Worm (Caenorhabditis elegans) whole organism, early embryonic: ENCODE results near the gene spe-26.

Experiments used
- B0310.2 ChIP-seq: sonication (generic microtip); optimal IDR thresholded peaks from 2 replicates; lab custom pipeline; 2016; ENCODE audit warnings: mild to moderate bottlenecking, missing genetic modification characterization, missing compliant biosample characterization
- F13C5.2 ChIP-seq: sonication (generic microtip); optimal IDR thresholded peaks from 2 replicates; lab custom pipeline; 2017; ENCODE audit warnings: mild to moderate bottlenecking, missing genetic modification characterization, inconsistent platforms, missing compliant biosample characterization
- aly-1 ChIP-seq: sonication (generic microtip); optimal IDR thresholded peaks from 2 replicates; lab custom pipeline; 2016; ENCODE audit warnings: missing genetic modification characterization, missing compliant biosample characterization
- ama-1 ChIP-seq: fragments of 150-350 bp; optimal IDR thresholded peaks from 2 replicates; lab custom pipeline; 2014
- ceh-13 ChIP-seq: fragments of 200-800 bp; sonication (Bioruptor generic); optimal IDR thresholded peaks from 2 replicates; lab custom pipeline; 2018; ENCODE audit warnings: mild to moderate bottlenecking, missing genetic modification characterization, missing compliant biosample characterization
- ceh-36 ChIP-seq: sonication (generic microtip); optimal IDR thresholded peaks from 2 replicates; lab custom pipeline; 2016; ENCODE audit warnings: missing genetic modification characterization, inconsistent platforms, missing compliant biosample characterization
- ets-7 ChIP-seq: sonication (generic microtip); optimal IDR thresholded peaks from 2 replicates; lab custom pipeline; 2016; ENCODE audit warnings: missing genotype, missing genetic modification characterization, missing compliant biosample characterization
- flt-1 ChIP-seq: fragments of 200-800 bp; sonication (Bioruptor generic); IDR thresholded peaks from 2 replicates; pipeline ENCODE4 v1.3.6; 2022; ENCODE audit warnings: missing genetic modification characterization, missing compliant biosample characterization
- hmbx-1 ChIP-seq: sonication (generic microtip); optimal IDR thresholded peaks from 2 replicates; lab custom pipeline; 2016; ENCODE audit warnings: mild to moderate bottlenecking, missing genetic modification characterization, missing compliant biosample characterization
- hmg-4 ChIP-seq: fragments of 200-800 bp; sonication (Bioruptor generic); optimal IDR thresholded peaks from 2 replicates; lab custom pipeline; 2018; ENCODE audit warnings: mild to moderate bottlenecking, missing genetic modification characterization, missing compliant biosample characterization
- hnd-1 ChIP-seq: sonication (generic microtip); optimal IDR thresholded peaks from 2 replicates; lab custom pipeline; 2016; ENCODE audit warnings: missing genetic modification characterization, missing compliant biosample characterization
- pes-1 ChIP-seq: fragments of 200-800 bp; sonication (Bioruptor generic); IDR thresholded peaks from 2 replicates; pipeline ENCODE4 v1.3.6; 2022; ENCODE audit warnings: missing genetic modification reagents, missing genetic modification characterization, missing compliant biosample characterization
- scrt-1 ChIP-seq: fragments of 200-800 bp; sonication (Bioruptor generic); IDR thresholded peaks from 2 replicates; pipeline ENCODE4 v1.3.6; 2022; ENCODE audit warnings: missing genetic modification characterization, missing compliant biosample characterization
- sea-1 ChIP-seq: fragments of 200-800 bp; sonication (Bioruptor generic); conservative IDR thresholded peaks from 2 replicates; pipeline ENCODE4 v1.3.6; 2022; ENCODE audit warnings: missing genetic modification characterization, missing compliant biosample characterization
- tbx-11 ChIP-seq: fragments of 200-800 bp; sonication (Bioruptor generic); IDR thresholded peaks from 2 replicates; pipeline ENCODE4 v1.3.6; 2022; ENCODE audit warnings: missing genetic modification characterization, missing compliant biosample characterization
- tbx-37 ChIP-seq: fragments of 200-800 bp; sonication (Bioruptor generic); conservative IDR thresholded peaks from 2 replicates; pipeline ENCODE4 v1.3.6; 2022; ENCODE audit warnings: missing genetic modification reagents, missing genetic modification characterization, missing compliant biosample characterization
- tra-4 ChIP-seq: sonication (generic microtip); optimal IDR thresholded peaks from 2 replicates; lab custom pipeline; 2017; ENCODE audit warnings: missing genetic modification characterization, missing compliant biosample characterization

spe-26 gene

ce11 chrIV:10387113-10387512 is 4.6 kb downstream of the spe-26 start, which contains the start of gene nfu-1:
nfu-1 (plus strand) TSS chrIV:10387413.
- TF ChIP-seq sea-1 (GFP tag; lab: Robert Waterston, UW) (no peak), F13C5.2 (no peak), scrt-1 (no peak), hmbx-1 (no peak)

- TF ChIP-seq flt-1 (no peak), B0310.2 (no peak), ceh-13 (GFP tag; lab: Kevin White, UChicago) (no peak)
These were observed 8.8 kb downstream of the spe-26 start for ce11 chrIV:10382894-10383293.

- TF ChIP-seq ets-7, result no peak
- no peak for TF ChIP-seq ceh-13 (GFP tag; lab: Kevin White, UChicago)
- no peak for TF ChIP-seq ceh-36 (tag; lab: Kevin White, UChicago)
- TF ChIP-seq F13C5.2, result no peak
- no peak for TF ChIP-seq hmbx-1
- TF ChIP-seq scrt-1, result no peak
- TF ChIP-seq hmg-4 (GFP tag; lab: Kevin White, UChicago), result no peak
- no peak for TF ChIP-seq sea-1 (GFP tag; lab: Robert Waterston, UW)
- TF ChIP-seq hnd-1, result no peak
- no peak for TF ChIP-seq B0310.2
- no peak for TF ChIP-seq aly-1
- no peak for TF ChIP-seq tbx-37 (GFP tag; lab: Robert Waterston, UW)
- TF ChIP-seq tra-4 (tag; lab: Kevin White, UChicago), result no peak
- no peak for TF ChIP-seq ama-1 (lab: Kevin White, UChicago)
- no peak for TF ChIP-seq flt-1
- no peak for TF ChIP-seq tbx-11 (GFP tag; lab: Robert Waterston, UW)
- TF ChIP-seq pes-1 (GFP tag; lab: Robert Waterston, UW), result no peak
These were observed 10.7 kb downstream of the spe-26 start for ce11 chrIV:10381035-10381434.

- peak; percentile 37 for TF ChIP-seq hmg-4 (GFP tag; lab: Kevin White, UChicago)
- peak; percentile 4 for TF ChIP-seq F13C5.2
- TF ChIP-seq pes-1 (GFP tag; lab: Robert Waterston, UW), result no peak
- TF ChIP-seq ceh-36 (tag; lab: Kevin White, UChicago), result no peak
These were observed 11.1 kb downstream of the spe-26 start for ce11 chrIV:10380626-10381025.

ce11 chrIV:10374601-10375000 is 17.1 kb downstream of the spe-26 start, which contains the start of gene mask-1:
mask-1 (plus strand) TSS chrIV:10374901.
- TF ChIP-seq F13C5.2, result no peak
- no peak for TF ChIP-seq tra-4 (tag; lab: Kevin White, UChicago)
- no peak for TF ChIP-seq ama-1 (lab: Kevin White, UChicago)
- no peak for TF ChIP-seq aly-1
- TF ChIP-seq tbx-37 (GFP tag; lab: Robert Waterston, UW), result no peak
- TF ChIP-seq pes-1 (GFP tag; lab: Robert Waterston, UW), result no peak

ce11 chrIV:10373772-10374288 is 17.9 kb downstream of the spe-26 start, which contains the start of gene mpz-5:
mpz-5 (minus strand) TSS chrIV:10373822.
- TF ChIP-seq sea-1 (GFP tag; lab: Robert Waterston, UW) (no peak), hmbx-1 (no peak), hnd-1 (no peak), F13C5.2 (peak; percentile 65), tra-4 (tag; lab: Kevin White, UChicago) (no peak), ets-7 (no peak), ceh-36 (tag; lab: Kevin White, UChicago) (peak; percentile 13), flt-1 (no peak), tbx-11 (GFP tag; lab: Robert Waterston, UW) (no peak), ama-1 (lab: Kevin White, UChicago) (no peak), pes-1 (GFP tag; lab: Robert Waterston, UW) (no peak; the same call in 1 of the 2 replicates), ceh-13 (GFP tag; lab: Kevin White, UChicago) (no peak), hmg-4 (GFP tag; lab: Kevin White, UChicago) (peak; percentile 26), B0310.2 (no peak), aly-1 (no peak), scrt-1 (no peak), tbx-37 (GFP tag; lab: Robert Waterston, UW) (no peak)

ce11 chrIV:10368326-10368725 is 23.4 kb downstream of the spe-26 start, which contains the start of gene iars-1:
iars-1 (plus strand) TSS chrIV:10368601.
- TF ChIP-seq tbx-11 (GFP tag; lab: Robert Waterston, UW) (no peak), ceh-36 (tag; lab: Kevin White, UChicago) (no peak), ets-7 (no peak), hmg-4 (GFP tag; lab: Kevin White, UChicago) (no peak), B0310.2 (no peak), ceh-13 (GFP tag; lab: Kevin White, UChicago) (no peak), ama-1 (lab: Kevin White, UChicago) (no peak), flt-1 (no peak), tbx-37 (GFP tag; lab: Robert Waterston, UW) (no peak), hmbx-1 (no peak), tra-4 (tag; lab: Kevin White, UChicago) (no peak), hnd-1 (no peak), pes-1 (GFP tag; lab: Robert Waterston, UW) (no peak), sea-1 (GFP tag; lab: Robert Waterston, UW) (no peak)

ce11 chrIV:10367740-10368246 is 23.9 kb downstream of the spe-26 start, which contains the start of gene pges-2:
pges-2 (minus strand) TSS chrIV:10367790.
- TF ChIP-seq F13C5.2 (no peak), tbx-37 (GFP tag; lab: Robert Waterston, UW) (no peak), tbx-11 (GFP tag; lab: Robert Waterston, UW) (no peak), pes-1 (GFP tag; lab: Robert Waterston, UW) (no peak), tra-4 (tag; lab: Kevin White, UChicago) (no peak), aly-1 (no peak), B0310.2 (no peak), hmbx-1 (no peak)
